Worm (Caenorhabditis elegans) whole organism, L4/young adult: ENCODE data around the gene C53B7.6.

Experiments used
- W03F9.2 ChIP-seq: fragments of 150-350 bp; optimal IDR thresholded peaks from 2 replicates; lab custom pipeline; 2014; ENCODE audit warnings: missing biosample characterization, missing genetic modification characterization
- him-1 ChIP-seq: sonication (generic microtip); optimal IDR thresholded peaks from 2 replicates; lab custom pipeline; 2016; ENCODE audit warnings: missing genotype, missing genetic modification reagents, missing genetic modification characterization, missing compliant biosample characterization

DNA sequence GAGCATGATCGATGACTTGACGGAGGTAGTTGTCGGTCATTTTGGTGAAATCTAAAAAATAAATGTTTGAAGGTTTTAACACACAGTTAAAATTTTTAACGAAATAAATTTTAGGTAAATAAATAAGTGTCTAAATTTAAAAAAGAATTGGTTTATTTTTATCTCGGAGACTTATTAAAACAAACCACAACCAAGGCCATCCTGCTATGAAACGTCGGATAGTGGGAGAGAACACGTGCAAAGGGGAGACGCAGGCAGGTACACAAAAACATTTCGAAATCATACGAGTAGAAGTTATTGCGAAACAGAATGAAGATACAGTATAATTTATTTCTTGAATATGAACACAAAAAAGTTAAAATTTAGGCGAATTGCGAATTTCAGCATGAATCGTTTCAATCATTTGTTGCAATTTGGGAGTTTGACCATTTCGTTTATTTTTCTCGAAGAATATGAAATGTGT lies 32.5 kb downstream of the C53B7.6 start, which contains the start of gene F41B4.3:
- TF ChIP-seq W03F9.2 (tag; lab: Kevin White, UChicago) (no peak), him-1 (tag; lab: Kevin White, UChicago) (no peak)
